Worm (Caenorhabditis elegans) whole organism, midembryonic: ENCODE results near the gene gnrr-4.
A peak's percentile ranks its signal among the peaks of the same experiment; 100 is the strongest.

ENCODE experiments used
- T22C8.4 ChIP-seq: fragments of 200-800 bp; sonication (Bioruptor generic); IDR thresholded peaks from 2 replicates; pipeline ENCODE4 v1.3.6; 2022; ENCODE audit warnings: missing genetic modification characterization, missing compliant biosample characterization
- cog-1 ChIP-seq: sonication (generic microtip); optimal IDR thresholded peaks from 2 replicates; lab custom pipeline; 2016; ENCODE audit warnings: missing genetic modification characterization, missing compliant biosample characterization
- flt-1 ChIP-seq: fragments of 200-800 bp; sonication (Bioruptor generic); IDR thresholded peaks from 2 replicates; pipeline ENCODE4 v1.3.6; 2022; ENCODE audit warnings: missing genetic modification characterization, missing compliant biosample characterization
- klf-2 ChIP-seq: fragments of 200-800 bp; sonication (Bioruptor generic); conservative IDR thresholded peaks from 2 replicates; pipeline ENCODE4 v1.3.6; 2022; ENCODE audit warnings: missing genetic modification reagents, missing genetic modification characterization, missing compliant biosample characterization
- med-1 ChIP-seq: sonication (generic microtip); optimal IDR thresholded peaks from 2 replicates; lab custom pipeline; 2017; ENCODE audit warnings: missing genetic modification characterization, mild to moderate bottlenecking, missing compliant biosample characterization, antibody characterized with exemption, missing genetic modification reagents; ENCODE audit not compliant: insufficient read depth
- ref-1 ChIP-seq: fragments of 200-800 bp; sonication (Bioruptor generic); conservative IDR thresholded peaks from 2 replicates; pipeline ENCODE4 v1.3.6; 2022; ENCODE audit warnings: missing genetic modification reagents, missing genetic modification characterization, missing compliant biosample characterization
- tab-1 ChIP-seq: fragments of 200-800 bp; sonication (Bioruptor generic); IDR thresholded peaks from 2 replicates; pipeline ENCODE4 v1.3.6; 2022; ENCODE audit warnings: missing genetic modification characterization, missing compliant biosample characterization
- ztf-23 ChIP-seq: fragments of 200-800 bp; sonication (Bioruptor generic); IDR thresholded peaks from 2 replicates; pipeline ENCODE4 v1.3.6; 2022; ENCODE audit warnings: missing genetic modification reagents, missing genetic modification characterization, missing compliant biosample characterization
- ztf-29 ChIP-seq: fragments of 200-800 bp; sonication (Bioruptor generic); IDR thresholded peaks from 2 replicates; pipeline ENCODE4 v1.3.6; 2022; ENCODE audit warnings: missing genetic modification reagents, missing genetic modification characterization, missing compliant biosample characterization

DNA sequence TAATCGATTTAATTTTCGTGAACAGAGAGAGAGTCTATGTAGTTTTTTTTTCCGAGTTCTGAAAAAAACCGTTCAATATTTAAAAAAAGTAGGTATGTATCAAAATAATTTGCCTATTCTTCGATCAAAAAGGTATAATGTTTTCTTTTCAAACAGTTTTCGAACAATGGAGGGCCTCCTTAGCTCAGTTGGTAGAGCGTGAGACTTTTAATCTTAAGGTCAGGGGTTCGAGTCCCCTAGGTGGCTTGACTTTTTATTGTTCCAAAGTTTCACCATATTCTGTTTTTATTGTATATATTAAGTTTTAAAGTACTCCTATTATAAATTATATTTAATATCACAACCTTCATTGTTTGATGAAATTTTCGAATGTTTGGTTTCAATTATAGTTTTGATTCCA, 29.6 kb downstream of the gnrr-4 start:
- TF ChIP-seq ztf-23 (peak; percentile 38; the same call in 1 of the 2 replicates), cog-1 (no peak), klf-2 (GFP tag; lab: Robert Waterston, UW) (no peak), flt-1 (GFP tag; lab: Robert Waterston, UW) (peak; percentile 40; the same call in 1 of the 2 replicates), ztf-29 (GFP tag; lab: Robert Waterston, UW) (no peak), med-1 (GFP tag; lab: Kevin White, UChicago) (no peak), tab-1 (GFP tag; lab: Robert Waterston, UW) (no peak; the same call in 1 of the 2 replicates), ref-1 (GFP tag; lab: Robert Waterston, UW) (no peak; the same call in 1 of the 2 replicates), T22C8.4 (no peak)
